Worm (Caenorhabditis elegans) whole organism, L4 larva: ENCODE measurements around the gene E01B7.2.
"Not testable (repeated sequence)": the region's sequence is repeated elsewhere in the genome, so short reads cannot be mapped to it uniquely, and the experiment has no call there.

Source experiments
- R02D3.7 ChIP-seq: fragments of 150-350 bp; sonication (generic microtip); optimal IDR thresholded peaks from 3 replicates; lab custom pipeline; 2014; ENCODE audit warnings: missing biosample characterization, missing genetic modification characterization
- ceh-82 ChIP-seq: sonication (generic microtip); optimal IDR thresholded peaks from 2 replicates; lab custom pipeline; 2017; ENCODE audit warnings: missing biosample characterization, missing genetic modification characterization
- fkh-10 ChIP-seq: fragments of 150-350 bp; optimal IDR thresholded peaks from 2 replicates; lab custom pipeline; 2014; ENCODE audit warnings: missing biosample characterization, missing genetic modification reagents, missing genetic modification characterization
- nhr-42 ChIP-seq: fragments of 200-800 bp; sonication (Bioruptor generic); IDR thresholded peaks from 2 replicates; pipeline ENCODE4 v1.3.6; 2022; ENCODE audit warnings: missing genetic modification characterization, missing compliant biosample characterization
- nhr-77 ChIP-seq: fragments of 150-350 bp; optimal IDR thresholded peaks from 2 replicates; lab custom pipeline; 2014; ENCODE audit warnings: missing biosample characterization, missing genetic modification characterization
- saeg-2 ChIP-seq: fragments of 200-800 bp; sonication (Bioruptor generic); IDR thresholded peaks from 2 replicates; pipeline ENCODE4 v1.3.6; 2022; ENCODE audit warnings: missing genetic modification reagents, missing genetic modification characterization, missing compliant biosample characterization
- snpc-4 ChIP-seq: fragments of 150-350 bp; optimal IDR thresholded peaks from 2 replicates; lab custom pipeline; 2014; ENCODE audit warnings: missing biosample characterization, missing genetic modification characterization

ce11 chrV:17903829-17904228, 17.7 kb upstream of the E01B7.2 start, which contains the start of gene C06H5.14:
- not testable (repeated sequence) for TF ChIP-seq R02D3.7 (tag; lab: Kevin White, UChicago); snpc-4 (tag; lab: Kevin White, UChicago); saeg-2 (GFP tag; lab: Robert Waterston, UW); nhr-42 (GFP tag; lab: Robert Waterston, UW); fkh-10 (GFP tag; lab: Kevin White, UChicago); nhr-77 (tag; lab: Kevin White, UChicago); ceh-82 (tag; lab: Kevin White, UChicago)
